Worm (Caenorhabditis elegans) whole organism, young adult: ENCODE measurements around the gene str-6.

Experiments
- pha-4 ChIP-seq: fragments of 150-350 bp; sonication (generic microtip); optimal IDR thresholded peaks from 2 replicates; lab custom pipeline; 2014; ENCODE audit warnings: missing biosample characterization, missing genetic modification reagents, missing genetic modification characterization
- unc-62 ChIP-seq: fragments of 150-350 bp; optimal IDR thresholded peaks from 2 replicates; lab custom pipeline; 2014; ENCODE audit warnings: missing biosample characterization, missing genetic modification reagents, missing genetic modification characterization

- TF ChIP-seq pha-4 (tag; lab: Kevin White, UChicago) = no peak
- TF ChIP-seq unc-62 (GFP tag; lab: Kevin White, UChicago) = no peak
Measured at ce11 chrV:15733020-15733419, 17.0 kb downstream of the str-6 start.
